Worm (Caenorhabditis elegans) whole organism, L1 larva: Measurements from ENCODE around the gene Y54G11A.9.
"Not testable (repeated sequence)": the region's sequence is repeated elsewhere in the genome, so short reads cannot be mapped to it uniquely, and the experiment has no call there.

Source experiments
- F16B12.6 ChIP-seq: fragments of 150-350 bp; optimal IDR thresholded peaks from 2 replicates; lab custom pipeline; 2014; ENCODE audit warnings: missing biosample characterization, missing genetic modification characterization
- fkh-10 ChIP-seq: sonication (generic microtip); optimal IDR thresholded peaks from 2 replicates; lab custom pipeline; 2017; ENCODE audit warnings: missing biosample characterization, missing genetic modification reagents, missing genetic modification characterization
- lin-39 ChIP-seq: fragments of 150-350 bp; optimal IDR thresholded peaks from 2 replicates; lab custom pipeline; 2014; ENCODE audit warnings: missing biosample characterization, missing genetic modification reagents, missing genetic modification characterization
- pag-3 ChIP-seq: sonication (generic microtip); optimal IDR thresholded peaks from 2 replicates; lab custom pipeline; 2017; ENCODE audit warnings: missing genetic modification characterization, mild to moderate bottlenecking, missing compliant biosample characterization, antibody characterized with exemption, borderline replicate concordance; ENCODE audit not compliant: insufficient read depth
- snpc-4 ChIP-seq: fragments of 150-350 bp; optimal IDR thresholded peaks from 2 replicates; lab custom pipeline; 2014; ENCODE audit warnings: missing biosample characterization, missing genetic modification characterization

DNA sequence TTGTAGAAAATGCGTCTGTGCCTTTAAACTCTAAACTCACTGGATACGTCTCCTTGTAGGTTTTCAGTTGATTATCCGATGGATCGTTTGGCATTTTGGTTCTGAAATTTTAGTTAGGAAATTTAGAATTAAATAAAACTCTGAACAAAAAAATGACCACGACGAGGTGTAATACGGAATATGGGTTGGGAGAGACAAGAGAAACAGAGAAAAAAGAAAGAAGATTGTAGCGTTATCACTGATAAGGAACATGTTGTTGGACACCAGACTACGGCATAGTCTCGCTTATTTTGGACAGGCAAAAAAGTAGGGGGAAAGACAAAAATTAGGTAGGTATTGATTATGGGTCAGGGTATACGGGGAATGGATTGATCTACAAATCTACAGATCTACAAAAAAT, 44.3 kb downstream of the Y54G11A.9 start, which contains the start of gene ctl-2:
- TF ChIP-seq fkh-10; F16B12.6 (tag; lab: Kevin White, UChicago); pag-3 (tag; lab: Kevin White, UChicago); lin-39 (tag; lab: Kevin White, UChicago); snpc-4: not testable (repeated sequence)
